Worm (Caenorhabditis elegans): ENCODE measurements around the gene cdh-9.

- TF ChIP-seq dao-5 (tag; optimal IDR thresholded peaks at IDR 0.05) = no peak
- TF ChIP-seq him-1 (tag; optimal IDR thresholded peaks at IDR 0.05) = no peak
Measured at ce11 chrX:16588102-16588501, 6.9 kb upstream of the cdh-9 start.
